Worm (Caenorhabditis elegans): Measurements from ENCODE around the gene set-24.

set-24 gene

ce11 chrII:12102365-12102764 is 28.4 kb downstream of the set-24 start:
- TF ChIP-seq ama-1 (optimal IDR thresholded peaks at IDR 0.05), result no peak
- no peak for TF ChIP-seq hnd-1 (tag; optimal IDR thresholded peaks at IDR 0.05)
- no peak for TF ChIP-seq ceh-13 (GFP tag; optimal IDR thresholded peaks at IDR 0.05)
- peak; percentile 24; the same call in 1 of the 2 replicates for TF ChIP-seq flt-1 (GFP tag; IDR thresholded peaks at IDR 0.05)
- TF ChIP-seq F13C5.2 (tag; optimal IDR thresholded peaks at IDR 0.05), result peak; percentile 73
- TF ChIP-seq ets-7 (tag; optimal IDR thresholded peaks at IDR 0.05), result no peak
- TF ChIP-seq tra-4 (tag; optimal IDR thresholded peaks at IDR 0.05), result no peak
- TF ChIP-seq tbx-37 (GFP tag; conservative IDR thresholded peaks at IDR 0.05), result no peak
- TF ChIP-seq hmg-4 (GFP tag; optimal IDR thresholded peaks at IDR 0.05), result peak; percentile 46
- no peak for TF ChIP-seq tbx-11 (GFP tag; IDR thresholded peaks at IDR 0.05)
- TF ChIP-seq pes-1 (GFP tag; IDR thresholded peaks at IDR 0.05), result no peak
- TF ChIP-seq scrt-1 (GFP tag; IDR thresholded peaks at IDR 0.05), result no peak
- no peak for TF ChIP-seq sea-1 (GFP tag; conservative IDR thresholded peaks at IDR 0.05)
- TF ChIP-seq hmbx-1 (tag; optimal IDR thresholded peaks at IDR 0.05), result no peak
- TF ChIP-seq B0310.2 (tag; optimal IDR thresholded peaks at IDR 0.05), result peak; percentile 33
- peak; percentile 22 for TF ChIP-seq ceh-36 (tag; optimal IDR thresholded peaks at IDR 0.05)
- no peak for TF ChIP-seq aly-1 (tag; optimal IDR thresholded peaks at IDR 0.05)

- TF ChIP-seq ets-7 (tag; optimal IDR thresholded peaks at IDR 0.05) (no peak), scrt-1 (GFP tag; IDR thresholded peaks at IDR 0.05) (no peak), F13C5.2 (tag; optimal IDR thresholded peaks at IDR 0.05) (no peak)
These were observed 30.9 kb downstream of the set-24 start, which contains the start of gene Y17G7B.17 for ce11 chrII:12099889-12100288. Y17G7B.17 (minus strand) TSS chrII:12099989.

- TF ChIP-seq hmg-4 (GFP tag; optimal IDR thresholded peaks at IDR 0.05), result no peak
- no peak for TF ChIP-seq tbx-37 (GFP tag; conservative IDR thresholded peaks at IDR 0.05)
- TF ChIP-seq sea-1 (GFP tag; conservative IDR thresholded peaks at IDR 0.05), result no peak
- TF ChIP-seq hnd-1 (tag; optimal IDR thresholded peaks at IDR 0.05), result no peak
- TF ChIP-seq pes-1 (GFP tag; IDR thresholded peaks at IDR 0.05), result no peak
- no peak for TF ChIP-seq scrt-1 (GFP tag; IDR thresholded peaks at IDR 0.05)
- no peak for TF ChIP-seq tbx-11 (GFP tag; IDR thresholded peaks at IDR 0.05)
- no peak for TF ChIP-seq B0310.2 (tag; optimal IDR thresholded peaks at IDR 0.05)
- no peak for TF ChIP-seq flt-1 (GFP tag; IDR thresholded peaks at IDR 0.05)
- TF ChIP-seq hmbx-1 (tag; optimal IDR thresholded peaks at IDR 0.05), result no peak
- TF ChIP-seq aly-1 (tag; optimal IDR thresholded peaks at IDR 0.05), result no peak
- no peak for TF ChIP-seq ceh-36 (tag; optimal IDR thresholded peaks at IDR 0.05)
- no peak for TF ChIP-seq F13C5.2 (tag; optimal IDR thresholded peaks at IDR 0.05)
- no peak for TF ChIP-seq tra-4 (tag; optimal IDR thresholded peaks at IDR 0.05)
- no peak for TF ChIP-seq ceh-13 (GFP tag; optimal IDR thresholded peaks at IDR 0.05)
- no peak for TF ChIP-seq ets-7 (tag; optimal IDR thresholded peaks at IDR 0.05)
- no peak for TF ChIP-seq ama-1 (optimal IDR thresholded peaks at IDR 0.05)
These were observed 32.1 kb downstream of the set-24 start for ce11 chrII:12098716-12099115.

- no peak for TF ChIP-seq B0310.2 (tag; optimal IDR thresholded peaks at IDR 0.05)
- TF ChIP-seq tbx-37 (GFP tag; conservative IDR thresholded peaks at IDR 0.05), result no peak
- no peak for TF ChIP-seq hmg-4 (GFP tag; optimal IDR thresholded peaks at IDR 0.05)
- no peak for TF ChIP-seq ceh-36 (tag; optimal IDR thresholded peaks at IDR 0.05)
- TF ChIP-seq tra-4 (tag; optimal IDR thresholded peaks at IDR 0.05), result no peak
- TF ChIP-seq hnd-1 (tag; optimal IDR thresholded peaks at IDR 0.05), result no peak
These were observed 35.7 kb downstream of the set-24 start for ce11 chrII:12095022-12095421.

- TF ChIP-seq tra-4 (tag; optimal IDR thresholded peaks at IDR 0.05) (no peak), hmbx-1 (tag; optimal IDR thresholded peaks at IDR 0.05) (no peak), scrt-1 (GFP tag; IDR thresholded peaks at IDR 0.05) (no peak), flt-1 (GFP tag; IDR thresholded peaks at IDR 0.05) (no peak; the same call in 1 of the 2 replicates), tbx-11 (GFP tag; IDR thresholded peaks at IDR 0.05) (no peak), ets-7 (tag; optimal IDR thresholded peaks at IDR 0.05) (no peak), hmg-4 (GFP tag; optimal IDR thresholded peaks at IDR 0.05) (no peak), pes-1 (GFP tag; IDR thresholded peaks at IDR 0.05) (no peak), ceh-13 (GFP tag; optimal IDR thresholded peaks at IDR 0.05) (no peak), B0310.2 (tag; optimal IDR thresholded peaks at IDR 0.05) (no peak)
These were observed 41.1 kb downstream of the set-24 start for ce11 chrII:12089616-12090215.

- TF ChIP-seq ets-7 (tag; optimal IDR thresholded peaks at IDR 0.05), result no peak
- no peak for TF ChIP-seq hmbx-1 (tag; optimal IDR thresholded peaks at IDR 0.05)
- no peak for TF ChIP-seq sea-1 (GFP tag; conservative IDR thresholded peaks at IDR 0.05)
- TF ChIP-seq B0310.2 (tag; optimal IDR thresholded peaks at IDR 0.05), result no peak
These were observed 41.9 kb downstream of the set-24 start, which contains the start of gene cnt-1 for ce11 chrII:12088833-12089232. cnt-1 (minus strand) TSS chrII:12088868.

ce11 chrII:12081454-12081853 is 49.3 kb downstream of the set-24 start:
- no peak for TF ChIP-seq scrt-1 (GFP tag; IDR thresholded peaks at IDR 0.05)
- TF ChIP-seq ceh-13 (GFP tag; optimal IDR thresholded peaks at IDR 0.05), result no peak
- no peak for TF ChIP-seq flt-1 (GFP tag; IDR thresholded peaks at IDR 0.05)
- TF ChIP-seq hmbx-1 (tag; optimal IDR thresholded peaks at IDR 0.05), result no peak
- no peak for TF ChIP-seq hmg-4 (GFP tag; optimal IDR thresholded peaks at IDR 0.05)
- TF ChIP-seq ceh-36 (tag; optimal IDR thresholded peaks at IDR 0.05), result no peak
- no peak for TF ChIP-seq hnd-1 (tag; optimal IDR thresholded peaks at IDR 0.05)
- TF ChIP-seq ets-7 (tag; optimal IDR thresholded peaks at IDR 0.05), result no peak
- no peak for TF ChIP-seq sea-1 (GFP tag; conservative IDR thresholded peaks at IDR 0.05)

ce11 chrII:12080015-12080414 is 50.8 kb downstream of the set-24 start:
- TF ChIP-seq F13C5.2 (tag; optimal IDR thresholded peaks at IDR 0.05) (no peak), scrt-1 (GFP tag; IDR thresholded peaks at IDR 0.05) (no peak), flt-1 (GFP tag; IDR thresholded peaks at IDR 0.05) (no peak), hmbx-1 (tag; optimal IDR thresholded peaks at IDR 0.05) (no peak), aly-1 (tag; optimal IDR thresholded peaks at IDR 0.05) (no peak), tbx-11 (GFP tag; IDR thresholded peaks at IDR 0.05) (no peak), pes-1 (GFP tag; IDR thresholded peaks at IDR 0.05) (no peak), sea-1 (GFP tag; conservative IDR thresholded peaks at IDR 0.05) (no peak), ama-1 (optimal IDR thresholded peaks at IDR 0.05) (no peak), ceh-13 (GFP tag; optimal IDR thresholded peaks at IDR 0.05) (no peak)
